Worm (Caenorhabditis elegans) whole organism, L4/young adult: ENCODE data around the gene Y46G5A.29.

Source experiments
- W03F9.2 ChIP-seq: fragments of 150-350 bp; optimal IDR thresholded peaks from 2 replicates; lab custom pipeline; 2014; ENCODE audit warnings: missing biosample characterization, missing genetic modification characterization
- him-1 ChIP-seq: sonication (generic microtip); optimal IDR thresholded peaks from 2 replicates; lab custom pipeline; 2016; ENCODE audit warnings: missing genotype, missing genetic modification reagents, missing genetic modification characterization, missing compliant biosample characterization

- TF ChIP-seq W03F9.2 (tag; lab: Kevin White, UChicago) (no peak), him-1 (tag; lab: Kevin White, UChicago) (no peak)
Measured at ce11 chrII:12879758-12880157, 23.8 kb downstream of the Y46G5A.29 start.
